Fruit fly (Drosophila melanogaster): ENCODE data around the gene shop.

Gene shop

DNA sequence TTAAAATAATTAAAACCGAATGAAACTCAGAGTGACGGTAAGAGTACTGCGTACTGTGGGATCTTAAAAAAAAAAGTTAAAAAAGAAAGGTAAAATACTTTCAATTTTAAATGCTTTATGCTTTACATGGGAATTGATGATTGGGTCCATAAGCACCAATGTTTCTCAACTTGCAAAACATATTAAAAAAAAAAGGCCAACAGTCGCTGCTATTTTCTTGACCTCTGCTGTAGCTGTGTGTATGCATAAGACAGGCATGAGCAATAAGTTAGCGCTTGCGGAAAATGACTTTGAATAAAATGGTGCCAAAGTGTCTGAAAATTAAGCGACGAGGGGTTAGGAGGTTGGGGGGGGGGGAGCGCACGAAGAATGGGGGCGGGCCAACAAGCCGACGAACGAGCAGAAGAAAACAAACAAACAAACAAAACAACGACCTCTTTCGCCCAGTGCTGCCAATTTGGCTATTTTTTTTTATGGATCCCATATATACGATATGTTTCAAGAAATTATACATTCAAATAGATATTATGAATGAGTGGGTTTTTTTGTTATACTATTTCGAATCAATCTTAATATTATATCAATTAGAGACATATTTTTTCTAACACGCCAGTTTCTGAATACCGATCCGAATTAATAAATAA is 21.2 kb upstream of the shop start:
- TF ChIP-seq ovo (GFP tag; optimal IDR thresholded peaks at IDR 0.05) (no peak), bab1 (GFP tag; optimal IDR thresholded peaks at IDR 0.05) (peak; percentile 31)

DNA sequence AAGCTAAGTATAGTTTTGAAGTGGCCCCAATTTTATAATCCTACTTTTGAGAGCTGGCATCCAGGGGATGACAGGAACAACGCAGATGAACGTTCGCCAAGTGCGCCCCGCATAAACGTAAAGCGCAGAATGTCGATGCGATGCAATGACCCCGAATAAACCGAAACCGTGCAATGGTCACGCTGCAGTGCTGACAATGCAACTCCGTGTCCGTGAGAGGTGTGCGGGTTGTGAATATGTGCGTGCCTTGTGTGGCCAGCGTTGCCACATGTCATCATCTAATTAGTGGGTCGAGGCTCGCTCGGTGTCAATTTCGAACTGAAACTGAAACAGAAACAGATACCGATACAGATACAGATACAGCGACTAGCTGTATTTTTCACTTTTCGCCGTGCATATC is 19.8 kb upstream of the shop start:
- TF ChIP-seq tj (GFP tag; optimal IDR thresholded peaks at IDR 0.05) (peak; percentile 83), ovo (GFP tag; optimal IDR thresholded peaks at IDR 0.05) (no peak), cic (GFP tag; optimal IDR thresholded peaks at IDR 0.05) (no peak)

DNA sequence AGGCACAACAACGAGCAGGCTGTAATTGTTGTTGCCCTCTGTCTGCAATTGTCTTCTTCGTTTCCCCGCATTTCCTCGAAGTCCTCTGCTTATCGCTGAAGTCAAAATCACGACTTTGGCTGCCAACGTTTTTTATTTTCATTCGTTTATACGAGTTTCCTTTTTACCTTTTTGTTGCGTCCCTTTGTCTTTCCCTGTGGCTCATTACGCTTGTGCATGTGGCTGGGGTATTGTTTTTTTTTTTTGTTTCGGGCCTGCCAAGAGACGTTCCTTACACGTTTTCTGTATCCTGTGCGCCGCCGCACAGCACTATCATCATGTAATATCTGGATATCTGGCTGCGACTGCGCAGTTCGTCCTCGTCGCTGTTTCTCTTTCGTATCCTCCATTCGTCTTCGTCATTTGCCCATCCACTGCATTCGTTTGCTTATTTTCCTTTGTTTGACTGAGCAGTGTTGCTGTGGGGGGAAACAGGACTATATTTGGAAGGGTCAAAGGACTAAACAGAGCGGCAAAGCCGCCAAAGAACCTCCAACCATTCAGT is 18.0 kb upstream of the shop start:
- TF ChIP-seq toe (GFP tag; optimal IDR thresholded peaks at IDR 0.05): no peak
- no peak for TF ChIP-seq cnc (optimal IDR thresholded peaks at IDR 0.05)
- TF ChIP-seq ovo (GFP tag; optimal IDR thresholded peaks at IDR 0.05): no peak
- TF ChIP-seq bab1 (GFP tag; optimal IDR thresholded peaks at IDR 0.05): no peak
- no peak for TF ChIP-seq Crg-1 (GFP tag; optimal IDR thresholded peaks at IDR 0.05)
- TF ChIP-seq Hr96 (GFP tag; optimal IDR thresholded peaks at IDR 0.05): no peak
- TF ChIP-seq tj (GFP tag; optimal IDR thresholded peaks at IDR 0.05): no peak
- no peak for TF ChIP-seq Mnt (GFP tag; optimal IDR thresholded peaks at IDR 0.05)
- TF ChIP-seq CG11617 (GFP tag; optimal IDR thresholded peaks at IDR 0.05): no peak
- TF ChIP-seq CG1620 (GFP tag; optimal IDR thresholded peaks at IDR 0.05): no peak
- TF ChIP-seq CG14711 (tag; optimal IDR thresholded peaks at IDR 0.05): no peak
- TF ChIP-seq CG7045 (GFP tag; optimal IDR thresholded peaks at IDR 0.05): no peak
- TF ChIP-seq kay (GFP tag; ENCODE audit: borderline replicate concordance): no peak

DNA sequence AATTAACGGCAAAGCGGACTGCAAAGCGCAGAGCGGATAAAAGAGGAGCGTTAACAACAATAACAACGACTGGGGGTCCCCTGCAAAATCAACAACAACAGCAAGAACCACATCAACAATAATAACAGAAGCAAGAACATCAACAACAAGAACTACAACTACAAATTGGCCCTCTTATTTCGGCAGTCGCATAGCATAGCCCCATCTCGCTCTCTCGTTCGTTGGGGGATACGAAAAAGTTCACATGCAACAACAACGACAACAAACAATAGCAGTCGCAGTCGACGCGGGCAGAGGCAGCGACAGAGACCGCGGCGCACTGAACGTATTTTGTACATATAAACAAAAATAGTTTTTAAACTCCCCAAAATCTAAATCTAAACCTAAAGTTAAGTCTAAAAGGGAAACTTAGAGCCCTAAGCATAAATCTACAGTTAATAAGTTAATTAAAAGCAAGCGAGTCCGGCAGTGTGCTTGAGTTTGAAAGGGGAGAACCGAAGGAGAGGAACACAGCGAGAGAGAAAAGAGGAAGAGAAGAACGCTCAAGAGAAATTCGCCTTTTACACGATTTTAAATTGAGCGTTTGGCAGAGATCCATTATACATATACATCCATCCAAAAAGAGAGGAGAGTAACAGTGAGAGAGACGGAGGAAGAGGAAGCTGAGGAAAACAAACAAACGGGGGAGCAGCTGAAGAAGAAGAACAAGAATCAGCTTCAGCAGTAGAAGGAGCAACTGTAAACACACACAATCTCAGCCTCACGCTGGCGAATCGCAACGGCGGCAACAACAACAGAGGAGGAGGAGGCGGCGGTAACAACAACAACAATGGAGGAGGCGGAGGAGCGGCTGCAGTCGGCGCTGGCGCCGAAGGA is 16.4 kb upstream of the shop start:
- TF ChIP-seq cnc (optimal IDR thresholded peaks at IDR 0.05): no peak
- TF ChIP-seq pad (GFP tag; optimal IDR thresholded peaks at IDR 0.05): peak; percentile 91
- no peak for TF ChIP-seq Crg-1 (GFP tag; optimal IDR thresholded peaks at IDR 0.05)

DNA sequence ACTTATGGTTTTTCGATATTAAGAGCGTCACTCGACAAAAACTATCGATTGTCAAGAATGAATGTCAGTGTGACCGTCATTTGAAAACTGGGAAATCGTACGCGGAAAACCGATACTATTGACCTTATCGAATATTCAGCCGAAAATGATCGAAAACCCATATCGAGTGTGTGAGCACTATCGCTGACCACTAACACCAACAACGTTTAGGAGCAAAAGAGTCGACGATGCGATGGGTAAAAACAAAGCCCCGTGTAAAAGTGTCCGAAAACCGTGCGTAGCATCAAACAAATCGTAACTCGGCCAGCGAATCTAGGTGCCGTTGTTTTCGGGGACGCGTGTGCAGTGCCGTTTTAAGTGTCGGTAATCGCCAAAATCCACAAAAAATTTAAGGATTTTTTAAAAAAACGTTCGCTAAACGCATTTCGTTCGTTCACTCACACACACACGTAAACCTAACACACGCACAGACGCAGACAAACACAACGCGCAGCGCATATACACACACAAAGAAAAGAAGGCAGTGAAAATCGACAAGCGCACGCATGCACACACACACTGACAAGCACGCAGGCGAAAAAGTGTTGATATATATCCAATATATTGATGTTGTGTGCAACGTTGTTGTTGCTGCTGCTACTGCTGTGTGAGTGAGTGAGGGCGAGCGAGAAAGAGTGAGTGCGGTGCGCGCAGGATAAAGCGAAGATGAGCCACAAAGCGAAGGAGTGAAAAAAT is 15.5 kb upstream of the shop start, which contains the start of the genes CG7326 and Dora:
CG7326 (minus strand) TSS at position 29 of the 735 bp plus-strand sequence.
Dora (plus strand) TSS at position 203 of the 735 bp plus-strand sequence.
- TF ChIP-seq Hr96 (GFP tag; optimal IDR thresholded peaks at IDR 0.05): no peak
- no peak for TF ChIP-seq cnc (optimal IDR thresholded peaks at IDR 0.05)
- TF ChIP-seq Crg-1 (GFP tag; optimal IDR thresholded peaks at IDR 0.05): no peak
- TF ChIP-seq toe (GFP tag; optimal IDR thresholded peaks at IDR 0.05): no peak
- TF ChIP-seq ovo (GFP tag; optimal IDR thresholded peaks at IDR 0.05): peak; percentile 12
- peak; percentile 72 for TF ChIP-seq tj (GFP tag; optimal IDR thresholded peaks at IDR 0.05)
- TF ChIP-seq CG7101 (tag; optimal IDR thresholded peaks at IDR 0.05): no peak
- TF ChIP-seq CG12768 (GFP tag; optimal IDR thresholded peaks at IDR 0.05): no peak
- TF ChIP-seq pad (GFP tag; optimal IDR thresholded peaks at IDR 0.05): no peak
- TF ChIP-seq kay (GFP tag; ENCODE audit: borderline replicate concordance): no peak
- peak; percentile 19 for TF ChIP-seq Mnt (GFP tag; optimal IDR thresholded peaks at IDR 0.05)
- no peak for TF ChIP-seq CG5204 (GFP tag; optimal IDR thresholded peaks at IDR 0.05)
- TF ChIP-seq Clk (GFP tag; optimal IDR thresholded peaks at IDR 0.05): no peak
- TF ChIP-seq CG1620 (GFP tag; optimal IDR thresholded peaks at IDR 0.05): no peak
- no peak for TF ChIP-seq CG14711 (tag; optimal IDR thresholded peaks at IDR 0.05)
- no peak for TF ChIP-seq CG7045 (GFP tag; optimal IDR thresholded peaks at IDR 0.05)
- no peak for TF ChIP-seq cic (GFP tag; optimal IDR thresholded peaks at IDR 0.05)
- peak; percentile 82 for TF ChIP-seq bab1 (GFP tag; optimal IDR thresholded peaks at IDR 0.05)
- no peak for TF ChIP-seq CG11617 (GFP tag; optimal IDR thresholded peaks at IDR 0.05)
- TF ChIP-seq CG33017 (tag; optimal IDR thresholded peaks at IDR 0.05): no peak

DNA sequence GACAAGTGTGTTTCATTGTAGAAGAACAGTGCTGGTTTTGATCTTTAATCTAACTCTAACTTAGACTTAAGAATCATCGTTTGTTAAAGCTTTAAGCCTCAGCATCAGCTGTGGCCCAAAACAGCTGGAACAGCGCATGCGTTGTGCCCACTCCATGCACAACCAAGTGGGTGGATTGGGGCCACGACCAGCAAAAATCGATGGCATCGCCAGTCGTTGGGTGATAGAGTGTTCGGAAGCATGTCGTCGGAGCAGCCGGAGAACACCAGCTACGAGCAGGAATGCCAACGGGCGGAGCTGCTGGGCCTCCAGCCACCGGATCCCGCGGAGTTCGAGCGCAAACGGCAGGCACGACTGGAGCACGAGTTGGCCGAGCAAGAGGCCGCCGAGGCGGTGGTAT is 11.7 kb upstream of the shop start, which contains the start of gene CG32544:
CG32544 (plus strand) TSS at position 211 of the 400 bp plus-strand sequence.
- TF ChIP-seq tj (GFP tag; optimal IDR thresholded peaks at IDR 0.05) (no peak), kay (GFP tag; ENCODE audit: borderline replicate concordance) (no peak), CG1620 (GFP tag; optimal IDR thresholded peaks at IDR 0.05) (no peak)

DNA sequence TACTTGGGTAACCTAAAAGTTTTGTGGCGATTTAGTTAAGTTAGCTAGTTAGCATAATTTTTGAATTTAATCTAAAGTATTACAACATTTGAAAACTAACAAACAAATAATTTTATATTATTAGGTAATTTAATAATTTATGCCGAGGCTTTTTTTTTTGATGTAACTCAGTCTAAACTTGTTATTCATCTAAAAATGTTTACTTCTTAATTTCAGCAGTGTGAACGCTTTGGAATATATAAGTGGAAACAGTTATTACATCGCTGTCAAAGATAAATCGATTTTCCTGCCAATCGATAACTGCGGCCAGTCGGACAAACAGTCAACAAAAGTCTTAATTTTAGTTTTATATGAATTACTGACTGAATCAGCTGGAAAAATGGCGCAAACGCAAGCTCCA is 9.6 kb upstream of the shop start, which contains the start of gene Usp39:
Usp39 (plus strand) TSS at position 288 of the 400 bp plus-strand sequence.
- TF ChIP-seq Clk (GFP tag; optimal IDR thresholded peaks at IDR 0.05) (no peak), CG14711 (tag; optimal IDR thresholded peaks at IDR 0.05) (peak; percentile 13), CG11617 (GFP tag; optimal IDR thresholded peaks at IDR 0.05) (no peak), tj (GFP tag; optimal IDR thresholded peaks at IDR 0.05) (no peak), CG7045 (GFP tag; optimal IDR thresholded peaks at IDR 0.05) (no peak), CG7101 (tag; optimal IDR thresholded peaks at IDR 0.05) (peak; percentile 54), CG5204 (GFP tag; optimal IDR thresholded peaks at IDR 0.05) (no peak), toe (GFP tag; optimal IDR thresholded peaks at IDR 0.05) (no peak), bab1 (GFP tag; optimal IDR thresholded peaks at IDR 0.05) (no peak)
